Fruit fly (Drosophila melanogaster) whole organism, embryonic: ENCODE results near the gene witty.

Source experiments
- Atf-2 ChIP-seq: fragments of 200-800 bp; sonication (Bioruptor generic); optimal IDR thresholded peaks from 2 replicates; lab custom pipeline; 2016; ENCODE audit warnings: missing biosample characterization, missing genetic modification characterization
- CG10209 ChIP-seq: fragments of 200-800 bp; sonication (Bioruptor generic); optimal IDR thresholded peaks from 3 replicates; lab custom pipeline; 2017; ENCODE audit warnings: missing biosample characterization, mild to moderate bottlenecking, missing genetic modification characterization, missing genetic modification reagents
- CG10274 ChIP-seq: fragments of 200-800 bp; sonication (Bioruptor generic); optimal IDR thresholded peaks from 3 replicates; lab custom pipeline; 2017; ENCODE audit warnings: missing biosample characterization, mild to moderate bottlenecking, missing genetic modification characterization
- CG10431 ChIP-seq: fragments of 200-800 bp; sonication (Bioruptor generic); optimal IDR thresholded peaks from 3 replicates; lab custom pipeline; 2018; ENCODE audit warnings: missing biosample characterization, mild to moderate bottlenecking, missing genetic modification characterization
- CG10979 ChIP-seq: fragments of 200-800 bp; sonication (Bioruptor generic); optimal IDR thresholded peaks from 2 replicates; lab custom pipeline; 2018; ENCODE audit warnings: missing biosample characterization, mild to moderate bottlenecking, missing genetic modification characterization, moderate library complexity
- CG13424 ChIP-seq: fragments of 200-800 bp; sonication (Bioruptor generic); optimal IDR thresholded peaks from 2 replicates; lab custom pipeline; 2019; ENCODE audit warnings: missing biosample characterization, mild to moderate bottlenecking, missing genetic modification characterization, moderate library complexity
- CG13894 ChIP-seq: fragments of 200-800 bp; sonication (Bioruptor generic); optimal IDR thresholded peaks from 3 replicates; lab custom pipeline; 2018; ENCODE audit warnings: missing biosample characterization, mild to moderate bottlenecking, missing genetic modification characterization, moderate library complexity
- CG14710 ChIP-seq: fragments of 200-800 bp; sonication (Bioruptor generic); optimal IDR thresholded peaks from 3 replicates; lab custom pipeline; 2019; ENCODE audit warnings: missing biosample characterization, mild to moderate bottlenecking, missing genetic modification characterization, moderate library complexity
- CG17385 ChIP-seq: fragments of 200-800 bp; sonication (Bioruptor generic); optimal IDR thresholded peaks from 3 replicates; lab custom pipeline; 2018; ENCODE audit warnings: missing biosample characterization, mild to moderate bottlenecking, missing genetic modification characterization
- CG1792 ChIP-seq: fragments of 200-800 bp; sonication (Bioruptor generic); optimal IDR thresholded peaks from 2 replicates; lab custom pipeline; 2016; ENCODE audit warnings: missing biosample characterization, missing genetic modification characterization
- CG1832 ChIP-seq: fragments of 200-800 bp; sonication (Bioruptor generic); optimal IDR thresholded peaks from 2 replicates; lab custom pipeline; 2017; ENCODE audit warnings: missing biosample characterization, mild to moderate bottlenecking, missing genetic modification characterization, inconsistent platforms
- CG2199 ChIP-seq: fragments of 200-800 bp; sonication (Bioruptor generic); IDR thresholded peaks from 3 replicates; pipeline ENCODE4 v1.3.6; 2022; ENCODE audit warnings: missing biosample characterization, missing genetic modification characterization
- CG2712 ChIP-seq: fragments of 200-800 bp; optimal IDR thresholded peaks from 3 replicates; lab custom pipeline; 2019; ENCODE audit warnings: missing biosample characterization, mild to moderate bottlenecking, missing genetic modification characterization, moderate library complexity
- CG2875 ChIP-seq: fragments of 200-800 bp; sonication (Bioruptor generic); optimal IDR thresholded peaks from 2 replicates; lab custom pipeline; 2017; ENCODE audit warnings: missing biosample characterization, mild to moderate bottlenecking, missing genetic modification characterization, missing genetic modification reagents
- CG30020 ChIP-seq: fragments of 200-800 bp; optimal IDR thresholded peaks from 2 replicates; lab custom pipeline; 2019; ENCODE audit warnings: missing biosample characterization, mild to moderate bottlenecking, missing genetic modification characterization, moderate library complexity
- CG31224 ChIP-seq: fragments of 200-800 bp; sonication (Bioruptor generic); IDR thresholded peaks from 2 replicates; pipeline ENCODE4 v1.3.6; 2022; ENCODE audit warnings: missing biosample characterization, missing genetic modification characterization
- CG34224 ChIP-seq: fragments of 200-800 bp; sonication (Bioruptor generic); IDR thresholded peaks from 3 replicates; pipeline ENCODE4 v1.3.6; 2022; ENCODE audit warnings: missing biosample characterization, missing genetic modification characterization; ENCODE audit not compliant: partially characterized antibody
- CG4282 ChIP-seq: fragments of 200-800 bp; sonication (Bioruptor generic); optimal IDR thresholded peaks from 2 replicates; lab custom pipeline; 2016; ENCODE audit warnings: missing biosample characterization, missing genetic modification characterization
- CG4360 ChIP-seq: fragments of 200-800 bp; sonication (Bioruptor generic); IDR thresholded peaks from 2 replicates; pipeline ENCODE4 v1.3.6; 2022; ENCODE audit warnings: missing biosample characterization, missing genetic modification characterization
- CG4707 ChIP-seq: fragments of 200-800 bp; sonication (Bioruptor generic); optimal IDR thresholded peaks from 2 replicates; lab custom pipeline; 2018; ENCODE audit warnings: missing biosample characterization, mild to moderate bottlenecking, missing genetic modification characterization, moderate library complexity
- CG6683 ChIP-seq: fragments of 200-800 bp; sonication (Bioruptor generic); optimal IDR thresholded peaks from 2 replicates; lab custom pipeline; 2017; ENCODE audit warnings: missing biosample characterization, mild to moderate bottlenecking, missing genetic modification characterization, missing genetic modification reagents
- CG6765 ChIP-seq: fragments of 200-800 bp; sonication (Bioruptor generic); optimal IDR thresholded peaks from 3 replicates; lab custom pipeline; 2017; ENCODE audit warnings: missing biosample characterization, mild to moderate bottlenecking, missing genetic modification characterization
- CG8359 ChIP-seq: fragments of 200-800 bp; sonication (Bioruptor generic); optimal IDR thresholded peaks from 2 replicates; lab custom pipeline; 2017; ENCODE audit warnings: missing biosample characterization, mild to moderate bottlenecking, missing genetic modification characterization, borderline replicate concordance
- CG8944 ChIP-seq: fragments of 200-800 bp; sonication (Bioruptor generic); optimal IDR thresholded peaks from 3 replicates; lab custom pipeline; 2016; ENCODE audit warnings: missing biosample characterization, missing genetic modification characterization
- Fer1 ChIP-seq: fragments of 200-800 bp; sonication (Bioruptor generic); optimal IDR thresholded peaks from 2 replicates; lab custom pipeline; 2017; ENCODE audit warnings: missing biosample characterization, mild to moderate bottlenecking, missing genetic modification characterization
- Fer2 ChIP-seq: fragments of 200-800 bp; sonication (Bioruptor generic); optimal IDR thresholded peaks from 2 replicates; lab custom pipeline; 2018; ENCODE audit warnings: missing biosample characterization, mild to moderate bottlenecking, missing genetic modification characterization, moderate library complexity
- HLH3B ChIP-seq: fragments of 200-800 bp; sonication (Bioruptor generic); IDR thresholded peaks from 2 replicates; pipeline ENCODE4 v1.3.6; 2022; ENCODE audit warnings: missing biosample characterization, missing genetic modification characterization
- Hand ChIP-seq: fragments of 200-800 bp; sonication (Bioruptor generic); optimal IDR thresholded peaks from 2 replicates; lab custom pipeline; 2017; ENCODE audit warnings: mild to moderate bottlenecking, missing biosample characterization, missing genetic modification reagents, missing genetic modification characterization
- Hr3 ChIP-seq: fragments of 200-800 bp; sonication (Bioruptor generic); optimal IDR thresholded peaks from 3 replicates; lab custom pipeline; 2016; ENCODE audit warnings: missing biosample characterization, missing genetic modification characterization
- Lim3 ChIP-seq: fragments of 200-800 bp; sonication (Bioruptor generic); IDR thresholded peaks from 2 replicates; pipeline ENCODE4 v1.3.6; 2022; ENCODE audit warnings: missing biosample characterization, missing genetic modification characterization
- Med ChIP-seq: fragments of 200-800 bp; sonication (Bioruptor generic); peaks from one replicate; lab custom pipeline; 2016; ENCODE audit warnings: missing biosample characterization, missing genetic modification characterization, mild to moderate bottlenecking, inconsistent platforms, moderate library complexity
- NFAT ChIP-seq: fragments of 200-800 bp; sonication (Bioruptor generic); IDR thresholded peaks from 2 replicates; pipeline ENCODE4 v1.3.6; 2022; ENCODE audit warnings: missing biosample characterization, missing genetic modification characterization
- Nf-YB ChIP-seq: fragments of 200-800 bp; sonication (Bioruptor generic); optimal IDR thresholded peaks from 3 replicates; lab custom pipeline; 2019; ENCODE audit warnings: missing biosample characterization, mild to moderate bottlenecking, missing genetic modification characterization, moderate library complexity
- Ssrp ChIP-seq: fragments of 200-800 bp; sonication (Bioruptor generic); optimal IDR thresholded peaks from 2 replicates; lab custom pipeline; 2018; ENCODE audit warnings: missing biosample characterization, mild to moderate bottlenecking, missing genetic modification characterization, moderate library complexity
- abd-A ChIP-seq: fragments of 200-800 bp; sonication (Bioruptor generic); optimal IDR thresholded peaks from 3 replicates; lab custom pipeline; 2019; ENCODE audit warnings: missing biosample characterization, mild to moderate bottlenecking, missing genetic modification characterization, moderate library complexity
- az2 ChIP-seq: fragments of 200-800 bp; sonication (Bioruptor generic); optimal IDR thresholded peaks from 3 replicates; lab custom pipeline; 2016; ENCODE audit warnings: missing biosample characterization, missing genetic modification characterization
- cad ChIP-seq: fragments of >200 bp; optimal IDR thresholded peaks from 2 replicates; lab custom pipeline; 2017; ENCODE audit warnings: missing biosample characterization, missing genetic modification characterization
- ci ChIP-seq: fragments of 200-800 bp; sonication (Bioruptor generic); IDR thresholded peaks from 3 replicates; pipeline ENCODE4 v1.3.6; 2022; ENCODE audit warnings: missing biosample characterization, missing genetic modification characterization
- croc ChIP-seq: fragments of 200-800 bp; sonication (Bioruptor generic); conservative IDR thresholded peaks from 3 replicates; pipeline ENCODE4 v1.3.6; 2022; ENCODE audit warnings: missing biosample characterization, missing genetic modification characterization
- crp ChIP-seq, 2 experiments: fragments of 200-800 bp; sonication (Bioruptor generic); optimal IDR thresholded peaks; 2 replicates in 1 of 2; 3 replicates in 1 of 2; lab custom pipeline; 2017; ENCODE audit warnings: missing biosample characterization in 2 of 2, missing genetic modification characterization in 2 of 2, mild to moderate bottlenecking in 1 of 2, moderate library complexity in 1 of 2
- dpn ChIP-seq, 2 experiments: fragments of 200-800 bp; sonication (Bioruptor generic); optimal IDR thresholded peaks; 3 replicates each; lab custom pipeline; 2016; ENCODE audit warnings: missing biosample characterization in 2 of 2, missing genetic modification characterization in 2 of 2
- hb ChIP-seq: fragments of 200-800 bp; sonication (Bioruptor generic); IDR thresholded peaks from 3 replicates; pipeline ENCODE4 v1.3.6; 2022; ENCODE audit warnings: missing biosample characterization, missing genetic modification characterization; ENCODE audit not compliant: partially characterized antibody
- pan ChIP-seq, 4 experiments: fragments of >200 bp in 3 of 4; fragments of 200-800 bp in 1 of 4; sonication (Bioruptor generic) in 1 of 4; optimal IDR thresholded peaks in 3 of 4; IDR thresholded peaks in 1 of 4; 2 replicates each; pipeline versions ENCODE4 v1.3.6 to Lab custom; 2017 to 2022; ENCODE audit warnings: missing biosample characterization in 2 of 4, missing genetic modification characterization in 2 of 4, mixed read lengths in 1 of 4
- salm ChIP-seq: fragments of 200-800 bp; sonication (Bioruptor generic); optimal IDR thresholded peaks from 2 replicates; lab custom pipeline; 2018; ENCODE audit warnings: missing biosample characterization, mild to moderate bottlenecking, missing genetic modification characterization
- sens ChIP-seq: fragments of 200-800 bp; sonication (Bioruptor generic); peaks from one replicate; lab custom pipeline; 2016; ENCODE audit warnings: missing biosample characterization, missing genetic modification characterization
- sob ChIP-seq: fragments of 200-800 bp; sonication (Bioruptor generic); IDR thresholded peaks from 2 replicates; pipeline ENCODE4 v1.3.6; 2022; ENCODE audit warnings: missing biosample characterization, missing genetic modification characterization
- tna ChIP-seq: fragments of 200-800 bp; sonication (Bioruptor generic); IDR thresholded peaks from 2 replicates; pipeline ENCODE4 v1.3.6; 2022; ENCODE audit warnings: missing biosample characterization, missing genetic modification characterization; ENCODE audit not compliant: partially characterized antibody
- tup ChIP-seq: fragments of 200-800 bp; sonication (Bioruptor generic); optimal IDR thresholded peaks from 2 replicates; lab custom pipeline; 2016; ENCODE audit warnings: missing biosample characterization, mild to moderate bottlenecking, missing genetic modification characterization, moderate library complexity
- usp ChIP-seq: fragments of >200 bp; optimal IDR thresholded peaks from 2 replicates; lab custom pipeline; 2017; ENCODE audit warnings: missing biosample characterization, missing genetic modification characterization
- vnd ChIP-seq: fragments of 200-800 bp; sonication (Bioruptor generic); IDR thresholded peaks from 3 replicates; pipeline ENCODE4 v1.3.6; 2022; ENCODE audit warnings: missing biosample characterization, missing genetic modification characterization; ENCODE audit not compliant: partially characterized antibody

witty gene

DNA sequence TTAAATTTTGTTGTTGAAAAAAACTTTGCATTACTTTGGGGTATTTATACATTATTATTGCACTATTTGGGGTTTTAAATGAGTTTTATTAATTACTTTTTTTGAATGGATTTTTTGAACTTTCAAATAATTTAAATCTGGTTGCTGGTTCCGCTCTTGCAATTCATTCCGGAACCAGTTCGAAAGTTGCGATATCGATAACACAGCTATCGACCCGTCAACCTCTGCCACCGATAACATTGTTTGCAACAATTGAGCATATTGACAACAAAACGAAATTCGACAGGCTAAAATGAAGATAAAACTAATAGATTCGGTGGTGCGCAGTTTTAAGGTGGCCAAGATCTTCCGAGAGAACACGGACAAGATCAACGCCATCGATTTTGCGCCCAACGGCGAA is 36.1 kb downstream of the witty start, which contains the start of gene Wdr82 (continued):
- no peak for TF ChIP-seq CG2875 (GFP tag; lab: Kevin White, UChicago)
- no peak for TF ChIP-seq CG10274 (GFP tag; lab: Kevin White, UChicago)
- TF ChIP-seq Atf-2 (GFP tag; lab: Kevin White, UChicago), result no peak
- no peak for TF ChIP-seq CG6765 (GFP tag; lab: Kevin White, UChicago)
- peak; percentile 2 for TF ChIP-seq Med (GFP tag; lab: Kevin White, UChicago)
- peak; percentile 83 for TF ChIP-seq tna (GFP tag; lab: Robert Waterston, UW)
- TF ChIP-seq CG1792 (GFP tag; lab: Kevin White, UChicago), result no peak
- no peak for TF ChIP-seq CG4360 (GFP tag; lab: Robert Waterston, UW)
- TF ChIP-seq Hr3 (GFP tag; lab: Kevin White, UChicago), result no peak
- no peak for TF ChIP-seq ci (GFP tag; lab: Robert Waterston, UW)
- TF ChIP-seq pan (optimal IDR thresholded peaks at IDR 0.05; lab: Kevin White, UChicago), result no peak
- TF ChIP-seq pan (GFP tag; optimal IDR thresholded peaks at IDR 0.05 in 1 of 2, IDR thresholded peaks at IDR 0.05 in 1 of 2), result no peak
- no peak for TF ChIP-seq hb (GFP tag; lab: Robert Waterston, UW)
- TF ChIP-seq Ssrp (tag; lab: Kevin White, UChicago), result no peak
- TF ChIP-seq vnd (GFP tag; lab: Robert Waterston, UW), result peak; percentile 65
- no peak for TF ChIP-seq CG31224 (GFP tag; lab: Robert Waterston, UW)
- TF ChIP-seq Fer2 (tag; lab: Kevin White, UChicago), result no peak
- no peak for TF ChIP-seq CG8359 (GFP tag; lab: Kevin White, UChicago)
- TF ChIP-seq CG10209 (GFP tag; lab: Kevin White, UChicago), result no peak
- peak; percentile 82 for TF ChIP-seq sens (GFP tag; lab: Kevin White, UChicago)
- TF ChIP-seq az2, result no peak
- no peak for TF ChIP-seq CG4282 (GFP tag; lab: Kevin White, UChicago)
- no peak for TF ChIP-seq CG6683 (GFP tag; lab: Kevin White, UChicago)
- TF ChIP-seq salm, result no peak
- TF ChIP-seq crp (GFP tag; optimal IDR thresholded peaks at IDR 0.05; lab: Kevin White, UChicago), result peak in 1 of 2 experiments; percentile 8
- peak; percentile 28 for TF ChIP-seq CG14710 (tag; lab: Kevin White, UChicago)
- TF ChIP-seq sob (GFP tag; lab: Robert Waterston, UW), result no peak
- TF ChIP-seq CG2199 (GFP tag; lab: Robert Waterston, UW), result no peak
- no peak for TF ChIP-seq CG30020 (tag; lab: Kevin White, UChicago)
- TF ChIP-seq Nf-YB (GFP tag; lab: Kevin White, UChicago), result no peak
- TF ChIP-seq NFAT, result no peak
- TF ChIP-seq cad (GFP tag; lab: Kevin White, UChicago), result no peak
- no peak for TF ChIP-seq dpn (GFP tag; optimal IDR thresholded peaks at IDR 0.05; lab: Kevin White, UChicago)
- TF ChIP-seq tup (GFP tag; lab: Kevin White, UChicago), result no peak
- TF ChIP-seq croc (GFP tag; lab: Robert Waterston, UW), result no peak
- TF ChIP-seq CG10979 (tag; lab: Kevin White, UChicago), result no peak
- TF ChIP-seq CG13424 (tag; lab: Kevin White, UChicago), result no peak
- no peak for TF ChIP-seq HLH3B
- no peak for TF ChIP-seq CG17385 (GFP tag; lab: Kevin White, UChicago)
- TF ChIP-seq Fer1, result no peak
- TF ChIP-seq abd-A (tag; lab: Kevin White, UChicago), result no peak
- peak; percentile 93 for TF ChIP-seq CG34224
- no peak for TF ChIP-seq Hand
- TF ChIP-seq CG1832 (GFP tag; lab: Kevin White, UChicago), result no peak
- no peak for TF ChIP-seq CG4707 (GFP tag; lab: Kevin White, UChicago)
- TF ChIP-seq CG2712 (tag; lab: Kevin White, UChicago), result peak; percentile 18
- no peak for TF ChIP-seq Lim3
- TF ChIP-seq usp (GFP tag; lab: Kevin White, UChicago), result no peak
- TF ChIP-seq CG13894 (tag; lab: Kevin White, UChicago), result no peak
- TF ChIP-seq CG10431 (GFP tag; lab: Kevin White, UChicago), result no peak
- TF ChIP-seq CG8944, result no peak
